Fruit fly (Drosophila melanogaster) whole organism, embryonic: ENCODE measurements around the gene CG11382.

Source experiments
- Ada2b ChIP-seq: fragments of 200-800 bp; sonication (Bioruptor generic); IDR thresholded peaks from 2 replicates; pipeline ENCODE4 v1.3.6; 2022; ENCODE audit warnings: missing biosample characterization, missing genetic modification characterization
- Atf6 ChIP-seq: fragments of 200-800 bp; sonication (Bioruptor generic); IDR thresholded peaks from 2 replicates; pipeline ENCODE4 v1.3.6; 2022; ENCODE audit warnings: missing biosample characterization, missing genetic modification characterization
- CG10366 ChIP-seq: fragments of 200-800 bp; sonication (Bioruptor generic); IDR thresholded peaks from 2 replicates; pipeline ENCODE4 v1.3.6; 2022; ENCODE audit warnings: missing biosample characterization, missing genetic modification characterization
- CG11560 ChIP-seq: fragments of 200-800 bp; sonication (Bioruptor generic); IDR thresholded peaks from 3 replicates; pipeline ENCODE4 v1.3.6; 2022; ENCODE audit warnings: missing biosample characterization, missing genetic modification characterization
- CG12391 ChIP-seq: fragments of 200-800 bp; sonication (Bioruptor generic); optimal IDR thresholded peaks from 3 replicates; lab custom pipeline; 2018; ENCODE audit warnings: missing biosample characterization, mild to moderate bottlenecking, missing genetic modification characterization, moderate library complexity
- CG15601 ChIP-seq: fragments of 200-800 bp; sonication (Bioruptor generic); optimal IDR thresholded peaks from 3 replicates; lab custom pipeline; 2019; ENCODE audit warnings: missing biosample characterization, mild to moderate bottlenecking, missing genetic modification characterization, moderate library complexity
- CG15696 ChIP-seq: fragments of 200-800 bp; sonication (Bioruptor generic); optimal IDR thresholded peaks from 2 replicates; lab custom pipeline; 2019; ENCODE audit warnings: missing biosample characterization, mild to moderate bottlenecking, missing genetic modification characterization, moderate library complexity
- CG1603 ChIP-seq: fragments of 200-800 bp; sonication (Bioruptor generic); optimal IDR thresholded peaks from 2 replicates; lab custom pipeline; 2019; ENCODE audit warnings: missing biosample characterization, mild to moderate bottlenecking, missing genetic modification characterization, moderate library complexity
- CG16813 ChIP-seq: fragments of 200-800 bp; sonication (Bioruptor generic); IDR thresholded peaks from 3 replicates; pipeline ENCODE4 v1.3.6; 2022; ENCODE audit warnings: missing biosample characterization, missing genetic modification characterization; ENCODE audit not compliant: partially characterized antibody
- CG17186 ChIP-seq: fragments of 200-800 bp; sonication (Bioruptor generic); optimal IDR thresholded peaks from 3 replicates; lab custom pipeline; 2017; ENCODE audit warnings: missing biosample characterization, missing genetic modification reagents, missing genetic modification characterization
- CG17612 ChIP-seq: fragments of 200-800 bp; sonication (Bioruptor generic); IDR thresholded peaks from 2 replicates; pipeline ENCODE4 v1.3.6; 2022; ENCODE audit warnings: missing biosample characterization, missing genetic modification characterization
- CG17829 ChIP-seq: fragments of 200-800 bp; optimal IDR thresholded peaks from 2 replicates; lab custom pipeline; 2019; ENCODE audit warnings: missing biosample characterization, mild to moderate bottlenecking, missing genetic modification characterization, moderate library complexity
- CG2199 ChIP-seq: fragments of 200-800 bp; sonication (Bioruptor generic); IDR thresholded peaks from 3 replicates; pipeline ENCODE4 v1.3.6; 2022; ENCODE audit warnings: missing biosample characterization, missing genetic modification characterization
- CG30431 ChIP-seq: fragments of 200-800 bp; sonication (Bioruptor generic); optimal IDR thresholded peaks from 2 replicates; lab custom pipeline; 2017; ENCODE audit warnings: missing biosample characterization, missing genetic modification characterization
- CG3838 ChIP-seq: fragments of 200-800 bp; sonication (Bioruptor generic); optimal IDR thresholded peaks from 3 replicates; lab custom pipeline; 2016; ENCODE audit warnings: missing biosample characterization, missing genetic modification characterization
- CG3847 ChIP-seq: fragments of 200-800 bp; sonication (Bioruptor generic); IDR thresholded peaks from 2 replicates; pipeline ENCODE4 v1.3.6; 2022; ENCODE audit warnings: missing biosample characterization, missing genetic modification characterization
- CG3995 ChIP-seq: fragments of 200-800 bp; sonication (Bioruptor generic); optimal IDR thresholded peaks from 3 replicates; lab custom pipeline; 2016; ENCODE audit warnings: missing biosample characterization, missing genetic modification characterization
- CG4328 ChIP-seq: fragments of 200-800 bp; sonication (Bioruptor generic); optimal IDR thresholded peaks from 3 replicates; lab custom pipeline; 2017; ENCODE audit warnings: missing biosample characterization, missing genetic modification reagents, missing genetic modification characterization
- CG4424 ChIP-seq: fragments of 200-800 bp; sonication (Bioruptor generic); optimal IDR thresholded peaks from 3 replicates; lab custom pipeline; 2016; ENCODE audit warnings: missing biosample characterization, missing genetic modification characterization
- CG6175 ChIP-seq: fragments of 200-800 bp; sonication (Bioruptor generic); IDR thresholded peaks from 3 replicates; pipeline ENCODE4 v1.3.6; 2022; ENCODE audit warnings: missing biosample characterization, missing genetic modification characterization
- CG7271 ChIP-seq: fragments of 200-800 bp; sonication (Bioruptor generic); optimal IDR thresholded peaks from 2 replicates; lab custom pipeline; 2018; ENCODE audit warnings: missing biosample characterization, mild to moderate bottlenecking, missing genetic modification characterization, moderate library complexity
- CG7556 ChIP-seq: fragments of 200-800 bp; sonication (Bioruptor generic); optimal IDR thresholded peaks from 2 replicates; lab custom pipeline; 2017; ENCODE audit warnings: missing biosample characterization, mild to moderate bottlenecking, missing genetic modification characterization
- CG9817 ChIP-seq: fragments of 200-800 bp; sonication (Bioruptor generic); optimal IDR thresholded peaks from 2 replicates; lab custom pipeline; 2018; ENCODE audit warnings: missing biosample characterization, mild to moderate bottlenecking, missing genetic modification characterization, moderate library complexity
- H2.0 ChIP-seq: fragments of 200-800 bp; sonication (Bioruptor generic); IDR thresholded peaks from 2 replicates; pipeline ENCODE4 v1.3.6; 2022; ENCODE audit warnings: missing biosample characterization, missing genetic modification characterization
- HLHmδ ChIP-seq: fragments of 200-800 bp; sonication (Bioruptor generic); optimal IDR thresholded peaks from 2 replicates; lab custom pipeline; 2018; ENCODE audit warnings: missing biosample characterization, mild to moderate bottlenecking, missing genetic modification characterization, moderate library complexity
- Hr51 ChIP-seq, 2 experiments: fragments of 200-800 bp; sonication (Bioruptor generic); optimal IDR thresholded peaks; 2 replicates in 1 of 2; 3 replicates in 1 of 2; lab custom pipeline; 2016 to 2018; ENCODE audit warnings: missing biosample characterization in 2 of 2, missing genetic modification characterization in 2 of 2, mild to moderate bottlenecking in 1 of 2, moderate library complexity in 1 of 2
- Lhr ChIP-seq: fragments of 200-800 bp; sonication (Bioruptor generic); optimal IDR thresholded peaks from 3 replicates; lab custom pipeline; 2017; ENCODE audit warnings: mild to moderate bottlenecking, missing biosample characterization, missing genetic modification reagents, missing genetic modification characterization
- Pdp1 ChIP-seq, 2 experiments: fragments of 200-800 bp; sonication (Bioruptor generic); optimal IDR thresholded peaks; 3 replicates each; lab custom pipeline; 2016; ENCODE audit warnings: missing biosample characterization in 2 of 2, missing genetic modification characterization in 2 of 2, mild to moderate bottlenecking in 1 of 2, moderate library complexity in 1 of 2
- Poxn ChIP-seq: fragments of 200-800 bp; sonication (Bioruptor generic); IDR thresholded peaks from 2 replicates; pipeline ENCODE4 v1.3.6; 2022; ENCODE audit warnings: missing biosample characterization, missing genetic modification characterization
- Ravus ChIP-seq: fragments of 200-800 bp; sonication (Bioruptor generic); IDR thresholded peaks from 2 replicates; pipeline ENCODE4 v1.3.6; 2022; ENCODE audit warnings: missing biosample characterization, missing genetic modification characterization
- Rfx ChIP-seq: fragments of 200-800 bp; sonication (Bioruptor generic); IDR thresholded peaks from 2 replicates; pipeline ENCODE4 v1.3.6; 2022; ENCODE audit warnings: missing biosample characterization, missing genetic modification characterization
- Stat92E ChIP-seq, 3 experiments: fragments of >200 bp in 2 of 3; fragments of 200-800 bp in 1 of 3; sonication (Bioruptor generic) in 1 of 3; optimal IDR thresholded peaks; 2 replicates each; lab custom pipeline; 2017 to 2019; ENCODE audit warnings: missing biosample characterization in 3 of 3, missing genetic modification characterization in 3 of 3, mild to moderate bottlenecking in 1 of 3, moderate library complexity in 1 of 3
- ac ChIP-seq: fragments of 200-800 bp; sonication (Bioruptor generic); optimal IDR thresholded peaks from 3 replicates; lab custom pipeline; 2017; ENCODE audit warnings: missing biosample characterization, mild to moderate bottlenecking, missing genetic modification characterization
- aop ChIP-seq: fragments of 200-800 bp; sonication (Bioruptor generic); IDR thresholded peaks from 2 replicates; pipeline ENCODE4 v1.3.6; 2022; ENCODE audit warnings: missing biosample characterization, missing genetic modification characterization
- az2 ChIP-seq: fragments of 200-800 bp; sonication (Bioruptor generic); optimal IDR thresholded peaks from 3 replicates; lab custom pipeline; 2016; ENCODE audit warnings: missing biosample characterization, missing genetic modification characterization
- bab2 ChIP-seq: fragments of 200-800 bp; sonication (Bioruptor generic); optimal IDR thresholded peaks from 2 replicates; lab custom pipeline; 2016; ENCODE audit warnings: missing biosample characterization, missing genetic modification characterization
- cad ChIP-seq: fragments of >200 bp; optimal IDR thresholded peaks from 2 replicates; lab custom pipeline; 2017; ENCODE audit warnings: missing biosample characterization, missing genetic modification characterization
- emc ChIP-seq: fragments of 200-800 bp; sonication (Bioruptor generic); optimal IDR thresholded peaks from 2 replicates; lab custom pipeline; 2016; ENCODE audit warnings: missing biosample characterization, missing genetic modification characterization
- gcm ChIP-seq: fragments of 200-800 bp; sonication (Bioruptor generic); optimal IDR thresholded peaks from 2 replicates; lab custom pipeline; 2019; ENCODE audit warnings: missing biosample characterization, mild to moderate bottlenecking, missing genetic modification characterization, moderate library complexity
- grn ChIP-seq: fragments of 200-800 bp; sonication (Bioruptor generic); optimal IDR thresholded peaks from 3 replicates; lab custom pipeline; 2017; ENCODE audit warnings: missing biosample characterization, missing genetic modification characterization
- gsb-n ChIP-seq: fragments of 200-800 bp; sonication (Bioruptor generic); optimal IDR thresholded peaks from 3 replicates; lab custom pipeline; 2018; ENCODE audit warnings: missing biosample characterization, mild to moderate bottlenecking, missing genetic modification characterization
- insv ChIP-seq, 2 experiments: fragments of 200-800 bp; sonication (Bioruptor generic); optimal IDR thresholded peaks; 3 replicates each; lab custom pipeline; 2016 to 2018; ENCODE audit warnings: missing biosample characterization in 2 of 2, missing genetic modification characterization in 2 of 2
- inv ChIP-seq: fragments of 200-800 bp; sonication (Bioruptor generic); IDR thresholded peaks from 2 replicates; pipeline ENCODE4 v1.3.6; 2022; ENCODE audit warnings: missing biosample characterization, missing genetic modification characterization; ENCODE audit not compliant: partially characterized antibody
- lmd ChIP-seq: fragments of 200-800 bp; sonication (Bioruptor generic); IDR thresholded peaks from 2 replicates; pipeline ENCODE4 v1.3.6; 2022; ENCODE audit warnings: missing biosample characterization, missing genetic modification characterization
- pnt ChIP-seq: fragments of 200-800 bp; sonication (Bioruptor generic); optimal IDR thresholded peaks from 3 replicates; lab custom pipeline; 2016; ENCODE audit warnings: missing biosample characterization, missing genetic modification characterization
- so ChIP-seq: fragments of 200-800 bp; sonication (Bioruptor generic); IDR thresholded peaks from 3 replicates; pipeline ENCODE4 v1.3.6; 2022; ENCODE audit warnings: missing biosample characterization, missing genetic modification characterization
- sob ChIP-seq: fragments of 200-800 bp; sonication (Bioruptor generic); IDR thresholded peaks from 2 replicates; pipeline ENCODE4 v1.3.6; 2022; ENCODE audit warnings: missing biosample characterization, missing genetic modification characterization
- tin ChIP-seq: fragments of 200-800 bp; sonication (Bioruptor generic); optimal IDR thresholded peaks from 3 replicates; lab custom pipeline; 2016; ENCODE audit warnings: missing biosample characterization, missing genetic modification characterization

CG11382 gene

DNA sequence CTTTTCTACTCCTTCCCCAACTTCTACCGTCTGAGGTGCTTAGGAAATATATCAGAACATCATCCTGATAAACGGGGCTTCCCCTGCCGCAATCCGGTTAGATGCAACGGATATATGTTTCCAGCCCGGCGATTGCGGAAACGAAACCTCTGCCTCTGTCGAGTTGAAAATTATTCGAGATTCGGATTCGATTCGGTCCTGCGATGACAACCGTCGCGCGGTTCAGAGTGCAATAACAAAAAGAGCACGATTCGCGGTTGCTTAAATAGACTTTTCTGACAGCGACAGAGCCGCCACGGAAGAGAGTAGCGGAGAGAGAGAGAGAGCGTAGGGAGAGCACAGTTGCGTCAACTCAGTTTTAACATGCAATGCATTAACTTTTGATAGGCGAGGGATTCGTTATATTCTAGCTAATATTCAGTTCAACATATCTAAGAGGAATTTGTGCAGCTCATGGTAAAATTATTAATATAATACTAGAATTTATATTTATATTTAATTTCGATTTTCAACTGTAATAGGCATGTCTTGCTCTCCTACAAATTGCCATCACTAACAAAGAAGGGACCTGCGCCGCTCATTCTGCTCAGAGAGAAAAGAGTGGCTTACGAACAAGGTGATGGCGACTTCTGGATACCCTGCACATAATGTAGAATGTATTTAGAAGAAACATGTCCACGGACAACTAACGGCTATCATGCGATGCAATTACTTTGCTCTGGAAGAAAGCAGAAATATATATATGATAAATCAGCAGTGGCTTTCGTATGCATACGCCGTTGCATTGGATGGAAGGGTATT, 25.2 kb downstream of the CG11382 start (continued):
- peak; percentile 62 for TF ChIP-seq CG9817 (tag; lab: Kevin White, UChicago)
- peak; percentile 81 for TF ChIP-seq gsb-n (tag; lab: Kevin White, UChicago)
- TF ChIP-seq CG10366: peak; percentile 81
- 0 out of 3 replicates have a peak, but pooled peaks have one; percentile 61 for TF ChIP-seq CG2199 (GFP tag; lab: Robert Waterston, UW)
- peak; percentile 80 for TF ChIP-seq CG30431 (GFP tag; lab: Kevin White, UChicago)
- TF ChIP-seq CG16813 (GFP tag; lab: Robert Waterston, UW): no peak; the same call in 2 of the 3 replicates
- TF ChIP-seq CG6175: 0 out of 3 replicates have a peak, but pooled peaks have one; percentile 47
- TF ChIP-seq Stat92E (GFP tag; optimal IDR thresholded peaks at IDR 0.05; lab: Kevin White, UChicago): peak in 1 of 3 experiments; percentile 22
- peak; percentile 81; the same call in 2 of the 3 replicates for TF ChIP-seq so (GFP tag; lab: Robert Waterston, UW)
- TF ChIP-seq CG17186 (GFP tag; lab: Kevin White, UChicago): peak; percentile 26
- TF ChIP-seq H2.0 (GFP tag; lab: Robert Waterston, UW): peak; percentile 59
- peak; percentile 89 for TF ChIP-seq CG17829 (tag; lab: Kevin White, UChicago)
- TF ChIP-seq gcm (GFP tag; lab: Kevin White, UChicago): peak; percentile 73
- peak; percentile 72 for TF ChIP-seq az2
- TF ChIP-seq ac (GFP tag; lab: Kevin White, UChicago): no peak
- peak; percentile 47 for TF ChIP-seq CG4424 (GFP tag; lab: Kevin White, UChicago)
- peak; percentile 61 for TF ChIP-seq pnt (GFP tag; lab: Kevin White, UChicago)
- TF ChIP-seq Ada2b: peak; percentile 61
- TF ChIP-seq bab2 (GFP tag; lab: Kevin White, UChicago): peak; percentile 74
- TF ChIP-seq CG4328 (GFP tag; lab: Kevin White, UChicago): peak; percentile 65
- peak; percentile 81 for TF ChIP-seq sob (GFP tag; lab: Robert Waterston, UW)
- TF ChIP-seq inv (GFP tag; lab: Robert Waterston, UW): no peak
- peak; percentile 80 for TF ChIP-seq CG15696 (tag; lab: Kevin White, UChicago)
- TF ChIP-seq cad: no peak
- TF ChIP-seq CG7556 (GFP tag; lab: Kevin White, UChicago): peak; percentile 81
- no peak for TF ChIP-seq grn (GFP tag; lab: Kevin White, UChicago)
- TF ChIP-seq CG12391 (tag; lab: Kevin White, UChicago): peak; percentile 86
- peak; percentile 47; the same call in 1 of the 2 replicates for TF ChIP-seq Ravus (GFP tag; lab: Robert Waterston, UW)
- peak; percentile 56 for TF ChIP-seq CG3838 (GFP tag; lab: Kevin White, UChicago)
- peak; percentile 61 to 82 for TF ChIP-seq Hr51 (GFP tag; optimal IDR thresholded peaks at IDR 0.05; lab: Kevin White, UChicago)
- TF ChIP-seq CG1603 (tag; lab: Kevin White, UChicago): peak; percentile 92
- no peak for TF ChIP-seq HLHmδ (GFP tag; lab: Kevin White, UChicago)
- TF ChIP-seq Poxn (GFP tag; lab: Robert Waterston, UW): no peak
- peak; percentile 34 for TF ChIP-seq emc (GFP tag; lab: Kevin White, UChicago)
- peak; percentile 63 for TF ChIP-seq tin
- peak; percentile 3 to 17 for TF ChIP-seq insv (GFP tag; optimal IDR thresholded peaks at IDR 0.05; lab: Kevin White, UChicago)
- TF ChIP-seq CG3995 (GFP tag; lab: Kevin White, UChicago): no peak
- TF ChIP-seq Rfx (GFP tag; lab: Robert Waterston, UW): peak; percentile 84
- peak; percentile 2 for TF ChIP-seq CG7271 (tag; lab: Kevin White, UChicago)
- peak; percentile 49; the same call in 2 of the 3 replicates for TF ChIP-seq CG11560 (tag; lab: Robert Waterston, UW)
- TF ChIP-seq lmd (GFP tag; lab: Robert Waterston, UW): peak; percentile 80
- peak; percentile 72; the same call in 1 of the 2 replicates for TF ChIP-seq aop (GFP tag; lab: Robert Waterston, UW)
- TF ChIP-seq CG3847: peak; percentile 62
- peak; percentile 71 for TF ChIP-seq CG15601 (tag; lab: Kevin White, UChicago)
- TF ChIP-seq Lhr (GFP tag; lab: Kevin White, UChicago): peak; percentile 48
- peak; percentile 55; the same call in 1 of the 2 replicates for TF ChIP-seq CG17612 (GFP tag; lab: Robert Waterston, UW)
- peak; percentile 52 to 73 for TF ChIP-seq Pdp1 (GFP tag; optimal IDR thresholded peaks at IDR 0.05; lab: Kevin White, UChicago)
- TF ChIP-seq Atf6: peak; percentile 81
